Fruit fly (Drosophila melanogaster) whole organism, adult: ENCODE measurements around the gene CG42822.

Experiments used
- CG11617 ChIP-seq: fragments of 200-800 bp; sonication (Bioruptor generic); optimal IDR thresholded peaks from 2 replicates; lab custom pipeline; 2017; ENCODE audit warnings: mild to moderate bottlenecking, missing biosample characterization, missing genetic modification reagents, missing genetic modification characterization
- CG1620 ChIP-seq: fragments of 200-800 bp; sonication (Bioruptor generic); optimal IDR thresholded peaks from 2 replicates; lab custom pipeline; 2016; ENCODE audit warnings: missing biosample characterization, missing genetic modification characterization
- CG33017 ChIP-seq: fragments of 200-800 bp; sonication (Bioruptor generic); optimal IDR thresholded peaks from 2 replicates; lab custom pipeline; 2018; ENCODE audit warnings: missing biosample characterization, mild to moderate bottlenecking, missing genetic modification characterization, moderate library complexity
- CG7045 ChIP-seq: fragments of 200-800 bp; sonication (Bioruptor generic); optimal IDR thresholded peaks from 2 replicates; lab custom pipeline; 2017; ENCODE audit warnings: missing biosample characterization, mild to moderate bottlenecking, missing genetic modification characterization
- Clk ChIP-seq: fragments of 200-800 bp; sonication (Bioruptor generic); optimal IDR thresholded peaks from 2 replicates; lab custom pipeline; 2017; ENCODE audit warnings: missing biosample characterization, missing genetic modification characterization
- Mnt ChIP-seq: fragments of 200-800 bp; sonication (Bioruptor generic); optimal IDR thresholded peaks from 2 replicates; lab custom pipeline; 2016; ENCODE audit warnings: missing biosample characterization, mild to moderate bottlenecking, missing genetic modification characterization
- bab1 ChIP-seq: fragments of 200-800 bp; sonication (Bioruptor generic); optimal IDR thresholded peaks from 3 replicates; lab custom pipeline; 2019; ENCODE audit warnings: missing biosample characterization, mild to moderate bottlenecking, missing genetic modification characterization, moderate library complexity
- cic ChIP-seq: fragments of 200-800 bp; sonication (Bioruptor generic); optimal IDR thresholded peaks from 2 replicates; lab custom pipeline; 2017; ENCODE audit warnings: missing biosample characterization, mild to moderate bottlenecking, missing genetic modification characterization, moderate library complexity
- cnc ChIP-seq, 2 experiments: fragments of >200 bp; optimal IDR thresholded peaks; 2 replicates each; lab custom pipeline; 2017
- kay ChIP-seq: fragments of 200-800 bp; sonication (Bioruptor generic); peaks from one replicate; lab custom pipeline; 2016; ENCODE audit warnings: missing biosample characterization, missing genetic modification characterization, borderline replicate concordance
- pad ChIP-seq: fragments of 200-800 bp; sonication (Bioruptor generic); optimal IDR thresholded peaks from 3 replicates; lab custom pipeline; 2017; ENCODE audit warnings: missing biosample characterization, missing genetic modification characterization, mild to moderate bottlenecking, moderate library complexity, missing genetic modification reagents
- toe ChIP-seq: fragments of 200-800 bp; sonication (Bioruptor generic); optimal IDR thresholded peaks from 2 replicates; lab custom pipeline; 2016; ENCODE audit warnings: missing biosample characterization, missing genetic modification characterization

DNA sequence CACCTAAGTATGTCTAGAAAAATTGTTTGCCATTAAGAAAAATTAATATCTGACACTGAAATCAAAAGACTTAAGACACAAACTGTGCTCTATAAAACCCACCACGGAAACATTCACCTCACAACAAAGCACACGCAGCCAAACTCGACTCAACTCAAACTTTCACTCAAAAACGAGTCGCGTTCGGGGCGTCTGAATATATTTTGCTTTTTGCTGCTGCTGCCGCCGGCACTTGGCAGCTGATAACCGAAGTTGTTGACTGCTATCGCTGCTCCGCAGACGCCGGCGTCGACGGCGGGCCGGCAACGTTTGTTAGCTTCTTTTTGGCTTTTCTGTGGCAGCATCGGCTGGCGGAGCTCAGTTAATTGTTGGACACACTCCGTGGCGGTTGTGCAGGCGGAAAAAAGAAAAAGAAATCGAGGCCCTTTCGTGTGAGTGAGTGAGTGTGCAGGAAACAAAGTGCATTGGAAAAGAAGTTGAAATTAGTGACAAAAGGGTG, 11.8 kb downstream of the CG42822 start, which contains the start of gene cysu:
- TF ChIP-seq toe (GFP tag; lab: Kevin White, UChicago) (no peak), cnc (optimal IDR thresholded peaks at IDR 0.05; lab: Kevin White, UChicago) (no peak), kay (no peak), pad (GFP tag; lab: Kevin White, UChicago) (no peak), CG11617 (no peak), Clk (no peak), cic (no peak), Mnt (GFP tag; lab: Kevin White, UChicago) (no peak), CG1620 (GFP tag; lab: Kevin White, UChicago) (no peak), bab1 (GFP tag; lab: Kevin White, UChicago) (no peak), CG7045 (GFP tag; lab: Kevin White, UChicago) (no peak), CG33017 (tag; lab: Kevin White, UChicago) (no peak)
